Fruit fly (Drosophila melanogaster): Measurements from ENCODE around the gene nebu.

nebu gene

dm6 chr3L:12843056-12843799, at the start of gene nebu:
nebu (minus strand) TSS chr3L:12843106.
- TF ChIP-seq CG15710 (tag; optimal IDR thresholded peaks at IDR 0.05) (peak; percentile 97), CG32121 (GFP tag; IDR thresholded peaks at IDR 0.05) (peak; percentile 98), Ets98B (GFP tag; IDR thresholded peaks at IDR 0.05) (peak; percentile 98), CG10348 (GFP tag; IDR thresholded peaks at IDR 0.05) (peak; percentile 91), CG8301 (tag; optimal IDR thresholded peaks at IDR 0.05) (peak; percentile 95), CG12605 (GFP tag; IDR thresholded peaks at IDR 0.05) (peak; percentile 96), CG4496 (GFP tag; IDR thresholded peaks at IDR 0.05) (peak; percentile 99), CG9948 (tag; optimal IDR thresholded peaks at IDR 0.05) (peak; percentile 96), CG14655 (GFP tag; optimal IDR thresholded peaks at IDR 0.05) (peak; percentile 97), D1 (tag; optimal IDR thresholded peaks at IDR 0.05) (peak; percentile 95), CG8159 (tag; optimal IDR thresholded peaks at IDR 0.05) (peak; percentile 98), EcR (GFP tag; optimal IDR thresholded peaks at IDR 0.05) (peak; percentile 28), gl (tag; optimal IDR thresholded peaks at IDR 0.05) (peak; percentile 94), Pif1B (GFP tag; optimal IDR thresholded peaks at IDR 0.05) (peak; percentile 95), CG34367 (tag; optimal IDR thresholded peaks at IDR 0.05) (peak; percentile 97), fd96Ca (GFP tag; IDR thresholded peaks at IDR 0.05) (no peak; the same call in none of the 3 replicates), rn (GFP tag; IDR thresholded peaks at IDR 0.05) (peak; percentile 95), Pif1A (GFP tag; optimal IDR thresholded peaks at IDR 0.05) (peak; percentile 98), CG13204 (GFP tag; optimal IDR thresholded peaks at IDR 0.05) (no peak), CG17806 (tag; optimal IDR thresholded peaks at IDR 0.05) (peak; percentile 98), Snoo (tag; optimal IDR thresholded peaks at IDR 0.05) (peak; percentile 98)

- TF ChIP-seq CG8159 (tag; optimal IDR thresholded peaks at IDR 0.05), result no peak
- no peak for TF ChIP-seq rn (GFP tag; IDR thresholded peaks at IDR 0.05)
- no peak for TF ChIP-seq CG32121 (GFP tag; IDR thresholded peaks at IDR 0.05)
- no peak for TF ChIP-seq CG15710 (tag; optimal IDR thresholded peaks at IDR 0.05)
- TF ChIP-seq CG34367 (tag; optimal IDR thresholded peaks at IDR 0.05), result no peak
- no peak for TF ChIP-seq Pif1B (GFP tag; optimal IDR thresholded peaks at IDR 0.05)
- no peak for TF ChIP-seq CG14655 (GFP tag; optimal IDR thresholded peaks at IDR 0.05)
- no peak for TF ChIP-seq CG8301 (tag; optimal IDR thresholded peaks at IDR 0.05)
- TF ChIP-seq Pif1A (GFP tag; optimal IDR thresholded peaks at IDR 0.05), result no peak
- no peak for TF ChIP-seq D1 (tag; optimal IDR thresholded peaks at IDR 0.05)
- TF ChIP-seq fd96Ca (GFP tag; IDR thresholded peaks at IDR 0.05), result no peak
- TF ChIP-seq CG10348 (GFP tag; IDR thresholded peaks at IDR 0.05), result no peak
- TF ChIP-seq Ets98B (GFP tag; IDR thresholded peaks at IDR 0.05), result no peak
- TF ChIP-seq EcR (GFP tag; optimal IDR thresholded peaks at IDR 0.05), result no peak
- no peak for TF ChIP-seq CG17806 (tag; optimal IDR thresholded peaks at IDR 0.05)
These were observed 46.5 kb upstream of the nebu start, which contains the start of gene CG43894 for dm6 chr3L:12889353-12889820. CG43894 (plus strand) TSS chr3L:12889770.

dm6 chr3L:12884680-12885079, 41.8 kb upstream of the nebu start, which contains the start of gene CG14120:
CG14120 (plus strand) TSS chr3L:12885039.
- TF ChIP-seq CG32121 (GFP tag; IDR thresholded peaks at IDR 0.05) (no peak), D1 (tag; optimal IDR thresholded peaks at IDR 0.05) (no peak), CG8301 (tag; optimal IDR thresholded peaks at IDR 0.05) (no peak), Pif1A (GFP tag; optimal IDR thresholded peaks at IDR 0.05) (no peak), fd96Ca (GFP tag; IDR thresholded peaks at IDR 0.05) (no peak), Snoo (tag; optimal IDR thresholded peaks at IDR 0.05) (no peak), CG8159 (tag; optimal IDR thresholded peaks at IDR 0.05) (no peak), CG15710 (tag; optimal IDR thresholded peaks at IDR 0.05) (no peak), Pif1B (GFP tag; optimal IDR thresholded peaks at IDR 0.05) (no peak), CG9948 (tag; optimal IDR thresholded peaks at IDR 0.05) (no peak), CG12605 (GFP tag; IDR thresholded peaks at IDR 0.05) (no peak), CG34367 (tag; optimal IDR thresholded peaks at IDR 0.05) (no peak), rn (GFP tag; IDR thresholded peaks at IDR 0.05) (no peak), CG13204 (GFP tag; optimal IDR thresholded peaks at IDR 0.05) (no peak), Ets98B (GFP tag; IDR thresholded peaks at IDR 0.05) (no peak), CG4496 (GFP tag; IDR thresholded peaks at IDR 0.05) (no peak), CG14655 (GFP tag; optimal IDR thresholded peaks at IDR 0.05) (no peak), CG17806 (tag; optimal IDR thresholded peaks at IDR 0.05) (no peak)

dm6 chr3L:12874211-12874610, 31.3 kb upstream of the nebu start:
- TF ChIP-seq CG13204 (GFP tag; optimal IDR thresholded peaks at IDR 0.05) (no peak), CG8159 (tag; optimal IDR thresholded peaks at IDR 0.05) (no peak), CG4496 (GFP tag; IDR thresholded peaks at IDR 0.05) (no peak), Pif1B (GFP tag; optimal IDR thresholded peaks at IDR 0.05) (no peak), CG17806 (tag; optimal IDR thresholded peaks at IDR 0.05) (no peak), CG8301 (tag; optimal IDR thresholded peaks at IDR 0.05) (no peak), fd96Ca (GFP tag; IDR thresholded peaks at IDR 0.05) (no peak), CG9948 (tag; optimal IDR thresholded peaks at IDR 0.05) (no peak), Ets98B (GFP tag; IDR thresholded peaks at IDR 0.05) (no peak), gl (tag; optimal IDR thresholded peaks at IDR 0.05) (no peak), rn (GFP tag; IDR thresholded peaks at IDR 0.05) (no peak)

- no peak for TF ChIP-seq CG13204 (GFP tag; optimal IDR thresholded peaks at IDR 0.05)
- TF ChIP-seq D1 (tag; optimal IDR thresholded peaks at IDR 0.05), result no peak
- TF ChIP-seq CG17806 (tag; optimal IDR thresholded peaks at IDR 0.05), result no peak
- TF ChIP-seq Ets98B (GFP tag; IDR thresholded peaks at IDR 0.05), result no peak
- TF ChIP-seq CG4496 (GFP tag; IDR thresholded peaks at IDR 0.05), result no peak
- TF ChIP-seq CG32121 (GFP tag; IDR thresholded peaks at IDR 0.05), result no peak
- TF ChIP-seq CG12605 (GFP tag; IDR thresholded peaks at IDR 0.05), result no peak
- TF ChIP-seq Pif1B (GFP tag; optimal IDR thresholded peaks at IDR 0.05), result no peak
- TF ChIP-seq CG15710 (tag; optimal IDR thresholded peaks at IDR 0.05), result no peak
- no peak for TF ChIP-seq fd96Ca (GFP tag; IDR thresholded peaks at IDR 0.05)
- TF ChIP-seq rn (GFP tag; IDR thresholded peaks at IDR 0.05), result no peak
- TF ChIP-seq CG9948 (tag; optimal IDR thresholded peaks at IDR 0.05), result no peak
- no peak for TF ChIP-seq CG10348 (GFP tag; IDR thresholded peaks at IDR 0.05)
- TF ChIP-seq gl (tag; optimal IDR thresholded peaks at IDR 0.05), result no peak
- TF ChIP-seq CG8301 (tag; optimal IDR thresholded peaks at IDR 0.05), result no peak
- no peak for TF ChIP-seq Pif1A (GFP tag; optimal IDR thresholded peaks at IDR 0.05)
These were observed 25.1 kb upstream of the nebu start for dm6 chr3L:12867956-12868443.
